Fruit fly (Drosophila melanogaster) whole organism, pupa: ENCODE measurements around the gene Mpcp2.

Experiments
- CG10348 ChIP-seq: fragments of 200-800 bp; sonication (Bioruptor generic); IDR thresholded peaks from 2 replicates; pipeline ENCODE4 v1.3.6; 2022; ENCODE audit warnings: missing biosample characterization, missing genetic modification characterization
- CG14655 ChIP-seq: fragments of 200-800 bp; sonication (Bioruptor generic); optimal IDR thresholded peaks from 3 replicates; lab custom pipeline; 2017; ENCODE audit warnings: mild to moderate bottlenecking, missing biosample characterization, missing genetic modification reagents, missing genetic modification characterization
- CG34367 ChIP-seq: fragments of 200-800 bp; sonication (Bioruptor generic); optimal IDR thresholded peaks from 2 replicates; lab custom pipeline; 2018; ENCODE audit warnings: missing biosample characterization, mild to moderate bottlenecking, missing genetic modification characterization
- CG4496 ChIP-seq: fragments of 200-800 bp; sonication (Bioruptor generic); IDR thresholded peaks from 3 replicates; pipeline ENCODE4 v1.3.6; 2022; ENCODE audit warnings: missing biosample characterization, missing genetic modification characterization
- CG8159 ChIP-seq: fragments of 200-800 bp; sonication (Bioruptor generic); optimal IDR thresholded peaks from 3 replicates; lab custom pipeline; 2018; ENCODE audit warnings: missing biosample characterization, mild to moderate bottlenecking, missing genetic modification characterization, moderate library complexity
- Snoo ChIP-seq: fragments of 200-800 bp; sonication (Bioruptor generic); optimal IDR thresholded peaks from 3 replicates; lab custom pipeline; 2017; ENCODE audit warnings: missing biosample characterization, mild to moderate bottlenecking, missing genetic modification characterization, inconsistent platforms

dm6 chr3L:14551621-14552020 lies 14.2 kb downstream of the Mpcp2 start:
- TF ChIP-seq CG8159 (no peak), Snoo (tag; lab: Kevin White, UChicago) (no peak), CG34367 (tag; lab: Kevin White, UChicago) (no peak), CG14655 (GFP tag; lab: Kevin White, UChicago) (no peak), CG4496 (GFP tag; lab: Robert Waterston, UW) (no peak), CG10348 (no peak)
